Worm (Caenorhabditis elegans) whole organism, L2 larva: Measurements from ENCODE around the gene C17G1.14.

Experiments used
- C34F6.9 ChIP-seq: fragments of 150-350 bp; optimal IDR thresholded peaks from 2 replicates; lab custom pipeline; 2014; ENCODE audit warnings: missing biosample characterization, missing genetic modification characterization
- R02D3.7 ChIP-seq: fragments of 150-350 bp; optimal IDR thresholded peaks from 2 replicates; lab custom pipeline; 2014; ENCODE audit warnings: missing biosample characterization, missing genetic modification characterization
- Y55F3AM.14 ChIP-seq: fragments of 200-800 bp; sonication (Bioruptor generic); optimal IDR thresholded peaks from 2 replicates; lab custom pipeline; 2018; ENCODE audit warnings: mild to moderate bottlenecking, missing genetic modification characterization, missing compliant biosample characterization
- ZK546.5 ChIP-seq: sonication (generic microtip); optimal IDR thresholded peaks from 2 replicates; lab custom pipeline; 2017; ENCODE audit warnings: missing biosample characterization, missing genetic modification characterization
- alr-1 ChIP-seq: fragments of 150-350 bp; optimal IDR thresholded peaks from 2 replicates; lab custom pipeline; 2014; ENCODE audit warnings: missing biosample characterization, missing genetic modification characterization
- aly-2 ChIP-seq: fragments of 150-350 bp; optimal IDR thresholded peaks from 2 replicates; lab custom pipeline; 2014; ENCODE audit warnings: missing biosample characterization, missing genetic modification characterization
- ama-1 ChIP-seq: fragments of 150-350 bp; optimal IDR thresholded peaks from 2 replicates; lab custom pipeline; 2018; ENCODE audit warnings: inconsistent platforms
- blmp-1 ChIP-seq: sonication (generic microtip); optimal IDR thresholded peaks from 2 replicates; lab custom pipeline; 2017; ENCODE audit warnings: missing genetic modification characterization, mild to moderate bottlenecking, missing compliant biosample characterization, antibody characterized with exemption, moderate library complexity; ENCODE audit not compliant: insufficient read depth
- ceh-16 ChIP-seq: fragments of 150-350 bp; optimal IDR thresholded peaks from 2 replicates; lab custom pipeline; 2014; ENCODE audit warnings: missing biosample characterization, missing genetic modification characterization
- ceh-82 ChIP-seq: fragments of 150-350 bp; optimal IDR thresholded peaks from 2 replicates; lab custom pipeline; 2014; ENCODE audit warnings: missing biosample characterization, missing genetic modification characterization
- dmd-4 ChIP-seq: sonication (generic microtip); optimal IDR thresholded peaks from 2 replicates; lab custom pipeline; 2017; ENCODE audit warnings: missing biosample characterization, missing genetic modification characterization
- egl-27 ChIP-seq: sonication (generic microtip); optimal IDR thresholded peaks from 3 replicates; lab custom pipeline; 2017; ENCODE audit warnings: missing biosample characterization, missing genetic modification reagents, missing genetic modification characterization
- elt-1 ChIP-seq: fragments of 150-350 bp; optimal IDR thresholded peaks from 2 replicates; lab custom pipeline; 2014; ENCODE audit warnings: missing biosample characterization, missing genetic modification characterization
- elt-3 ChIP-seq: sonication (generic microtip); optimal IDR thresholded peaks from 2 replicates; lab custom pipeline; 2017; ENCODE audit warnings: missing biosample characterization, missing genetic modification characterization
- fos-1 ChIP-seq: fragments of 150-350 bp; optimal IDR thresholded peaks from 2 replicates; lab custom pipeline; 2014; ENCODE audit warnings: missing biosample characterization, missing genetic modification characterization
- gmeb-1 ChIP-seq: fragments of 150-350 bp; optimal IDR thresholded peaks from 2 replicates; lab custom pipeline; 2014; ENCODE audit warnings: missing biosample characterization, missing genetic modification characterization
- lin-11 ChIP-seq: fragments of 150-350 bp; sonication (generic microtip); optimal IDR thresholded peaks from 2 replicates; lab custom pipeline; 2014; ENCODE audit warnings: missing biosample characterization, missing genetic modification characterization, inconsistent platforms, mixed read lengths
- lin-39 ChIP-seq: fragments of 150-350 bp; optimal IDR thresholded peaks from 2 replicates; lab custom pipeline; 2014; ENCODE audit warnings: missing biosample characterization, missing genetic modification reagents, missing genetic modification characterization
- mab-5 ChIP-seq: fragments of 150-350 bp; optimal IDR thresholded peaks from 2 replicates; lab custom pipeline; 2014; ENCODE audit warnings: missing biosample characterization, missing genetic modification characterization
- mbf-1 ChIP-seq: sonication (generic microtip); optimal IDR thresholded peaks from 2 replicates; lab custom pipeline; 2017; ENCODE audit warnings: missing biosample characterization, missing genetic modification characterization
- mdl-1 ChIP-seq, 2 experiments: fragments of 150-350 bp in 1 of 2; sonication (generic microtip) in 1 of 2; optimal IDR thresholded peaks; 2 replicates each; lab custom pipeline; 2017; ENCODE audit warnings: missing biosample characterization in 2 of 2, missing genetic modification characterization in 2 of 2
- nhr-10 ChIP-seq: sonication (generic microtip); optimal IDR thresholded peaks from 2 replicates; lab custom pipeline; 2017; ENCODE audit warnings: missing biosample characterization, missing genetic modification characterization
- nhr-11 ChIP-seq: fragments of 150-350 bp; optimal IDR thresholded peaks from 2 replicates; lab custom pipeline; 2014; ENCODE audit warnings: missing biosample characterization, missing genetic modification characterization
- nhr-12 ChIP-seq: fragments of 150-350 bp; optimal IDR thresholded peaks from 2 replicates; lab custom pipeline; 2014; ENCODE audit warnings: missing biosample characterization, missing genetic modification characterization
- nhr-129 ChIP-seq: fragments of 150-350 bp; optimal IDR thresholded peaks from 2 replicates; lab custom pipeline; 2014; ENCODE audit warnings: missing biosample characterization, missing genetic modification characterization
- nhr-21 ChIP-seq: fragments of 150-350 bp; optimal IDR thresholded peaks from 2 replicates; lab custom pipeline; 2014; ENCODE audit warnings: missing biosample characterization, missing genetic modification characterization
- nhr-237 ChIP-seq: fragments of 150-350 bp; optimal IDR thresholded peaks from 2 replicates; lab custom pipeline; 2014; ENCODE audit warnings: missing biosample characterization, missing genetic modification characterization
- nhr-25 ChIP-seq: fragments of 150-350 bp; sonication (generic microtip); optimal IDR thresholded peaks from 3 replicates; lab custom pipeline; 2014; ENCODE audit warnings: missing biosample characterization, missing genetic modification characterization
- nhr-6 ChIP-seq: fragments of 150-350 bp; optimal IDR thresholded peaks from 2 replicates; lab custom pipeline; 2014; ENCODE audit warnings: missing biosample characterization, missing genetic modification characterization
- nhr-77 ChIP-seq: fragments of 150-350 bp; optimal IDR thresholded peaks from 2 replicates; lab custom pipeline; 2014; ENCODE audit warnings: missing biosample characterization, missing genetic modification characterization
- peb-1 ChIP-seq: fragments of 150-350 bp; optimal IDR thresholded peaks from 2 replicates; lab custom pipeline; 2014; ENCODE audit warnings: missing biosample characterization, missing genetic modification characterization
- sem-4 ChIP-seq: fragments of 150-350 bp; optimal IDR thresholded peaks from 2 replicates; lab custom pipeline; 2014; ENCODE audit warnings: missing biosample characterization, missing genetic modification reagents, missing genetic modification characterization
- sma-3 ChIP-seq: sonication (generic microtip); optimal IDR thresholded peaks from 2 replicates; lab custom pipeline; 2016; ENCODE audit warnings: missing genetic modification reagents, missing genetic modification characterization, missing compliant biosample characterization
- sma-9 ChIP-seq, 2 experiments: fragments of 150-350 bp in 1 of 2; sonication (generic microtip) in 1 of 2; optimal IDR thresholded peaks; 2 replicates each; lab custom pipeline; 2014 to 2016; ENCODE audit warnings: missing genetic modification characterization in 2 of 2, mild to moderate bottlenecking in 1 of 2, missing biosample characterization in 1 of 2, missing compliant biosample characterization in 1 of 2, missing genetic modification reagents in 1 of 2, moderate library complexity in 1 of 2
- unc-39 ChIP-seq: fragments of 150-350 bp; optimal IDR thresholded peaks from 2 replicates; lab custom pipeline; 2014; ENCODE audit warnings: missing biosample characterization, missing genetic modification characterization
- unc-55 ChIP-seq: fragments of 150-350 bp; sonication (generic microtip); optimal IDR thresholded peaks from 3 replicates; lab custom pipeline; 2014; ENCODE audit warnings: missing biosample characterization, missing genetic modification reagents, missing genetic modification characterization
- unc-62 ChIP-seq: fragments of 150-350 bp; optimal IDR thresholded peaks from 2 replicates; lab custom pipeline; 2014; ENCODE audit warnings: missing biosample characterization, missing genetic modification reagents, missing genetic modification characterization
- zag-1 ChIP-seq: fragments of 150-350 bp; optimal IDR thresholded peaks from 2 replicates; lab custom pipeline; 2014; ENCODE audit warnings: missing biosample characterization, missing genetic modification characterization
- ztf-1 ChIP-seq: fragments of 200-800 bp; sonication (Bioruptor generic); conservative IDR thresholded peaks from 2 replicates; pipeline ENCODE4 v1.3.6; 2022; ENCODE audit warnings: missing genetic modification characterization, missing compliant biosample characterization
- ztf-11 ChIP-seq: sonication (generic microtip); optimal IDR thresholded peaks from 2 replicates; lab custom pipeline; 2017; ENCODE audit warnings: missing biosample characterization, missing genetic modification characterization

The C17G1.14 gene

ce11 chrX:9962535-9962934 is 23.9 kb downstream of the C17G1.14 start:
- TF ChIP-seq unc-39 (no peak), ama-1 (lab: Kevin White, UChicago) (no peak), lin-11 (tag; lab: Kevin White, UChicago) (no peak), fos-1 (tag; lab: Kevin White, UChicago) (no peak), nhr-129 (tag; lab: Kevin White, UChicago) (no peak), ceh-16 (no peak), sma-9 (GFP tag; optimal IDR thresholded peaks at IDR 0.05; lab: Kevin White, UChicago) (no peak), sma-9 (tag; optimal IDR thresholded peaks at IDR 0.05; lab: Kevin White, UChicago) (no peak), egl-27 (tag; lab: Kevin White, UChicago) (no peak), nhr-237 (tag; lab: Kevin White, UChicago) (no peak), nhr-77 (tag; lab: Kevin White, UChicago) (no peak), elt-3 (tag; lab: Kevin White, UChicago) (no peak), C34F6.9 (tag; lab: Kevin White, UChicago) (no peak), nhr-25 (no peak), nhr-21 (tag; lab: Kevin White, UChicago) (no peak), mbf-1 (no peak), nhr-12 (tag; lab: Kevin White, UChicago) (no peak), elt-1 (tag; lab: Kevin White, UChicago) (no peak), ztf-11 (tag; lab: Kevin White, UChicago) (no peak)

- TF ChIP-seq sma-9 (GFP tag; optimal IDR thresholded peaks at IDR 0.05; lab: Kevin White, UChicago) (peak; percentile 25), sma-9 (tag; optimal IDR thresholded peaks at IDR 0.05; lab: Kevin White, UChicago) (no peak), ZK546.5 (tag; lab: Kevin White, UChicago) (no peak)
These were observed 26.7 kb downstream of the C17G1.14 start, which contains the start of gene pssy-1 for ce11 chrX:9965275-9965674. pssy-1 (plus strand) TSS chrX:9965592.

ce11 chrX:9976206-9976605 is 37.6 kb downstream of the C17G1.14 start, which contains the start of gene mgl-1:
mgl-1 (minus strand) TSS chrX:9976306.
- TF ChIP-seq aly-2 (no peak), peb-1 (tag; lab: Kevin White, UChicago) (no peak), C34F6.9 (tag; lab: Kevin White, UChicago) (no peak), blmp-1 (tag; lab: Kevin White, UChicago) (no peak), sma-3 (no peak), R02D3.7 (tag; lab: Kevin White, UChicago) (no peak), mab-5 (tag; lab: Kevin White, UChicago) (no peak), egl-27 (tag; lab: Kevin White, UChicago) (no peak), elt-1 (tag; lab: Kevin White, UChicago) (no peak), nhr-6 (tag; lab: Kevin White, UChicago) (no peak), ztf-1 (GFP tag; lab: Robert Waterston, UW) (no peak), zag-1 (no peak), ztf-11 (tag; lab: Kevin White, UChicago) (no peak), unc-62 (GFP tag; lab: Kevin White, UChicago) (no peak), nhr-129 (tag; lab: Kevin White, UChicago) (no peak), gmeb-1 (tag; lab: Kevin White, UChicago) (no peak), mdl-1 (tag; optimal IDR thresholded peaks at IDR 0.05; lab: Kevin White, UChicago) (no peak), dmd-4 (tag; lab: Kevin White, UChicago) (no peak)
- TF ChIP-seq, all 48 proteins: peak for 0

ce11 chrX:9981259-9981658 is 42.6 kb downstream of the C17G1.14 start:
- no peak for TF ChIP-seq ceh-82 (tag; lab: Kevin White, UChicago)
- no peak for TF ChIP-seq lin-39 (tag; lab: Kevin White, UChicago)
- TF ChIP-seq sem-4 (tag; lab: Kevin White, UChicago) = no peak
- no peak for TF ChIP-seq ZK546.5 (tag; lab: Kevin White, UChicago)
- TF ChIP-seq sma-9 (GFP tag; optimal IDR thresholded peaks at IDR 0.05; lab: Kevin White, UChicago) = no peak
- no peak for TF ChIP-seq sma-9 (tag; optimal IDR thresholded peaks at IDR 0.05; lab: Kevin White, UChicago)
- TF ChIP-seq elt-3 (tag; lab: Kevin White, UChicago) = no peak
- TF ChIP-seq Y55F3AM.14 (GFP tag; lab: Kevin White, UChicago) = no peak
- no peak for TF ChIP-seq R02D3.7 (tag; lab: Kevin White, UChicago)
- TF ChIP-seq unc-55 = no peak
- no peak for TF ChIP-seq elt-1 (tag; lab: Kevin White, UChicago)
- no peak for TF ChIP-seq ztf-11 (tag; lab: Kevin White, UChicago)
- no peak for TF ChIP-seq nhr-10 (tag; lab: Kevin White, UChicago)
- TF ChIP-seq fos-1 (tag; lab: Kevin White, UChicago) = no peak
- TF ChIP-seq nhr-25 = no peak
- TF ChIP-seq alr-1 = no peak
- TF ChIP-seq zag-1 = no peak
- TF ChIP-seq blmp-1 (tag; lab: Kevin White, UChicago) = no peak
- TF ChIP-seq dmd-4 (tag; lab: Kevin White, UChicago) = no peak
- TF ChIP-seq nhr-11 (tag; lab: Kevin White, UChicago) = no peak
